Worm (Caenorhabditis elegans): ENCODE measurements around the gene C39D10.11.
A peak's percentile ranks its signal among the peaks of the same experiment; 100 is the strongest.

C39D10.11 gene

ce11 chrX:7898131-7898530 is 4.9 kb upstream of the C39D10.11 start:
- no peak for TF ChIP-seq nhr-67 (tag; optimal IDR thresholded peaks at IDR 0.05)
- peak; percentile 23 for TF ChIP-seq lsy-12 (tag; optimal IDR thresholded peaks at IDR 0.05)
- TF ChIP-seq nhr-43 (tag; optimal IDR thresholded peaks at IDR 0.05; ENCODE audit: poor library complexity, severe bottlenecking) = peak; percentile 19

ce11 chrX:7900180-7900579 is 2.9 kb upstream of the C39D10.11 start:
- TF ChIP-seq tbx-2 (tag; optimal IDR thresholded peaks at IDR 0.05) (no peak), lsy-12 (tag; optimal IDR thresholded peaks at IDR 0.05) (no peak), snpc-4 (tag; optimal IDR thresholded peaks at IDR 0.05) (no peak), ceh-16 (tag; optimal IDR thresholded peaks at IDR 0.05) (no peak), fkh-10 (GFP tag; optimal IDR thresholded peaks at IDR 0.05) (no peak), pha-4 (tag; optimal IDR thresholded peaks at IDR 0.05) (no peak), nfya-1 (tag; optimal IDR thresholded peaks at IDR 0.05; ENCODE audit: insufficient read depth) (no peak), nhr-76 (tag; optimal IDR thresholded peaks at IDR 0.05) (no peak), aly-2 (tag; optimal IDR thresholded peaks at IDR 0.05) (no peak), unc-62 (GFP tag; optimal IDR thresholded peaks at IDR 0.05) (no peak), nhr-28 (tag; optimal IDR thresholded peaks at IDR 0.05) (no peak), skn-1 (tag; optimal IDR thresholded peaks at IDR 0.05) (no peak), nhr-237 (tag; optimal IDR thresholded peaks at IDR 0.05) (no peak), lin-15B (tag; optimal IDR thresholded peaks at IDR 0.05) (no peak), egl-5 (tag; optimal IDR thresholded peaks at IDR 0.05) (no peak)

- TF ChIP-seq elt-2 (tag; optimal IDR thresholded peaks at IDR 0.05) (peak; percentile 69), pqm-1 (tag; optimal IDR thresholded peaks at IDR 0.05) (peak; percentile 56), ceh-9 (tag; optimal IDR thresholded peaks at IDR 0.05) (no peak), pha-4 (tag; optimal IDR thresholded peaks at IDR 0.05) (peak; percentile 8)
Measured at ce11 chrX:7901840-7902239, 1.2 kb upstream of the C39D10.11 start.

- TF ChIP-seq pha-4 (tag; optimal IDR thresholded peaks at IDR 0.05) = peak; percentile 20
- peak; percentile 45 for TF ChIP-seq nhr-43 (tag; optimal IDR thresholded peaks at IDR 0.05; ENCODE audit: poor library complexity, severe bottlenecking)
- TF ChIP-seq nhr-77 (tag; optimal IDR thresholded peaks at IDR 0.05) = no peak
Measured at ce11 chrX:7906430-7907014, 3.4 kb downstream of the C39D10.11 start, which contains the start of gene C39D10.1. Gene C39D10.1 (plus strand): TSS chrX:7906964.

ce11 chrX:7913830-7914229 is 10.8 kb downstream of the C39D10.11 start, which contains the start of gene C39D10.7:
Gene C39D10.7 (minus strand): TSS chrX:7913930.
- TF ChIP-seq nhr-67 (tag; optimal IDR thresholded peaks at IDR 0.05) (no peak), elt-2 (tag; optimal IDR thresholded peaks at IDR 0.05) (no peak), lsy-12 (tag; optimal IDR thresholded peaks at IDR 0.05) (no peak), ama-1 (optimal IDR thresholded peaks at IDR 0.05) (no peak), nfya-1 (tag; optimal IDR thresholded peaks at IDR 0.05; ENCODE audit: insufficient read depth) (no peak), nhr-43 (tag; optimal IDR thresholded peaks at IDR 0.05; ENCODE audit: poor library complexity, severe bottlenecking) (no peak), unc-39 (tag; optimal IDR thresholded peaks at IDR 0.05) (no peak), pqm-1 (tag; optimal IDR thresholded peaks at IDR 0.05) (no peak), nhr-77 (tag; optimal IDR thresholded peaks at IDR 0.05) (no peak), egl-27 (tag; optimal IDR thresholded peaks at IDR 0.05) (no peak), nhr-28 (tag; optimal IDR thresholded peaks at IDR 0.05) (no peak), fos-1 (tag; optimal IDR thresholded peaks at IDR 0.05) (no peak), aly-2 (tag; optimal IDR thresholded peaks at IDR 0.05) (no peak), zag-1 (tag; optimal IDR thresholded peaks at IDR 0.05) (no peak), skn-1 (tag; optimal IDR thresholded peaks at IDR 0.05) (no peak), daf-12 (tag; optimal IDR thresholded peaks at IDR 0.05) (no peak)

ce11 chrX:7915616-7916015 is 12.5 kb downstream of the C39D10.11 start:
- TF ChIP-seq nhr-77 (tag; optimal IDR thresholded peaks at IDR 0.05) = no peak

ce11 chrX:7916076-7916475 is 13.0 kb downstream of the C39D10.11 start:
- no peak for TF ChIP-seq skn-1 (tag; optimal IDR thresholded peaks at IDR 0.05)
- TF ChIP-seq nhr-23 (tag; optimal IDR thresholded peaks at IDR 0.05) = peak; percentile 62
- peak; percentile 5 for TF ChIP-seq fos-1 (tag; optimal IDR thresholded peaks at IDR 0.05)
- peak; percentile 61 for TF ChIP-seq nhr-25 (tag; optimal IDR thresholded peaks at IDR 0.05)

Data from whole organism, L3 larva.